Worm (Caenorhabditis elegans): ENCODE measurements around the gene dhhc-14.

Gene dhhc-14

ce11 chrX:8545971-8546442 lies 6.1 kb upstream of the dhhc-14 start, which contains the start of gene sdha-1 (continued):
- no peak for TF ChIP-seq hlh-4 (tag; optimal IDR thresholded peaks at IDR 0.05)
- TF ChIP-seq ets-5 (GFP tag; IDR thresholded peaks at IDR 0.05) = no peak
- TF ChIP-seq ztf-11 (tag; optimal IDR thresholded peaks at IDR 0.05) = peak in 1 of 2 experiments; percentile 62
- no peak for TF ChIP-seq unc-62 (GFP tag; optimal IDR thresholded peaks at IDR 0.05)
- TF ChIP-seq nhr-77 (tag; optimal IDR thresholded peaks at IDR 0.05) = peak; percentile 64
- TF ChIP-seq lin-35 (GFP tag; optimal IDR thresholded peaks at IDR 0.05) = peak; percentile 77 to 91
- TF ChIP-seq ceh-82 (tag; optimal IDR thresholded peaks at IDR 0.05) = peak; percentile 81 to 87 (median 86)
- no peak for TF ChIP-seq efl-3 (GFP tag; optimal IDR thresholded peaks at IDR 0.05)
- TF ChIP-seq fkh-8 (tag; optimal IDR thresholded peaks at IDR 0.05) = peak; percentile 87
- TF ChIP-seq nhr-28 (tag; optimal IDR thresholded peaks at IDR 0.05) = no peak
- TF ChIP-seq grh-1 (GFP tag; IDR thresholded peaks at IDR 0.05) = peak; percentile 63
- no peak for TF ChIP-seq zag-1 (tag; optimal IDR thresholded peaks at IDR 0.05)
- TF ChIP-seq F16B12.6 (tag; optimal IDR thresholded peaks at IDR 0.05) = peak; percentile 41
- TF ChIP-seq ama-1 (optimal IDR thresholded peaks at IDR 0.05) = no peak
- peak; percentile 97 for TF ChIP-seq lin-14 (GFP tag; optimal IDR thresholded peaks at IDR 0.05)
- peak; percentile 63 for TF ChIP-seq snpc-4 (tag; optimal IDR thresholded peaks at IDR 0.05)
- peak; percentile 63 for TF ChIP-seq lin-39 (tag; optimal IDR thresholded peaks at IDR 0.05)
- peak; percentile 65 for TF ChIP-seq mef-2 (tag; optimal IDR thresholded peaks at IDR 0.05)
- peak; percentile 93 for TF ChIP-seq nhr-85 (tag)
- TF ChIP-seq mab-9 (GFP tag; IDR thresholded peaks at IDR 0.05) = no peak; the same call in 1 of the 2 replicates
- no peak for TF ChIP-seq ceh-90 (tag; optimal IDR thresholded peaks at IDR 0.05)
- TF ChIP-seq elt-3 (tag; optimal IDR thresholded peaks at IDR 0.05) = peak in 3 of 6 experiments; percentile 42 to 87 (median 63)
- peak; percentile 66 to 82 (median 79) for TF ChIP-seq dpl-1 (GFP tag; optimal IDR thresholded peaks at IDR 0.05)
- TF ChIP-seq hlh-17 (GFP tag; optimal IDR thresholded peaks at IDR 0.05; ENCODE audit: borderline replicate concordance) = no peak
- TF ChIP-seq ceh-88 (GFP tag; IDR thresholded peaks at IDR 0.05) = peak; percentile 66; the same call in 1 of the 2 replicates
- TF ChIP-seq nhr-19 (GFP tag; conservative IDR thresholded peaks at IDR 0.05) = peak; percentile 98
- TF ChIP-seq nhr-47 (tag; optimal IDR thresholded peaks at IDR 0.05) = peak; percentile 88
- TF ChIP-seq fkh-10 (GFP tag; optimal IDR thresholded peaks at IDR 0.05) = peak; percentile 59
- peak; percentile 57 for TF ChIP-seq isw-1 (GFP tag; IDR thresholded peaks at IDR 0.05)
- TF ChIP-seq elt-2 (tag; optimal IDR thresholded peaks at IDR 0.05) = peak; percentile 86
- TF ChIP-seq dsc-1 (tag; optimal IDR thresholded peaks at IDR 0.05) = peak; percentile 76
- TF ChIP-seq hpl-2 (GFP tag; optimal IDR thresholded peaks at IDR 0.05) = peak; percentile 4
- peak; percentile 83 for TF ChIP-seq ztf-4 (tag; optimal IDR thresholded peaks at IDR 0.05)
- TF ChIP-seq unc-98 (GFP tag; IDR thresholded peaks at IDR 0.05) = no peak
- peak; percentile 70 for TF ChIP-seq lin-15B (tag; optimal IDR thresholded peaks at IDR 0.05)
- TF ChIP-seq nhr-71 (tag; optimal IDR thresholded peaks at IDR 0.05) = peak; percentile 94
- TF ChIP-seq ces-1 (GFP tag; optimal IDR thresholded peaks at IDR 0.05) = no peak
- TF ChIP-seq nhr-237 (tag; optimal IDR thresholded peaks at IDR 0.05) = peak; percentile 41
- TF ChIP-seq unc-130 (tag; optimal IDR thresholded peaks at IDR 0.05) = peak; percentile 83
- no peak for TF ChIP-seq fkh-4 (tag; optimal IDR thresholded peaks at IDR 0.05; ENCODE audit: borderline replicate concordance)
- TF ChIP-seq snu-23 (GFP tag; optimal IDR thresholded peaks at IDR 0.05) = peak; percentile 96
- peak; percentile 90 for TF ChIP-seq rnt-1 (tag; optimal IDR thresholded peaks at IDR 0.05)
- TF ChIP-seq unc-30 (tag; optimal IDR thresholded peaks at IDR 0.05) = no peak
- peak; percentile 56 for TF ChIP-seq pag-3 (tag; optimal IDR thresholded peaks at IDR 0.05; ENCODE audit: borderline replicate concordance, insufficient read depth)
- no peak for TF ChIP-seq pqm-1 (tag; optimal IDR thresholded peaks at IDR 0.05)
- TF ChIP-seq mep-1 (tag; optimal IDR thresholded peaks at IDR 0.05) = peak; percentile 96
- no peak for TF ChIP-seq sptf-1 (tag; optimal IDR thresholded peaks at IDR 0.05)
- peak; percentile 93 for TF ChIP-seq swsn-7 (tag; optimal IDR thresholded peaks at IDR 0.05)
- no peak for TF ChIP-seq vab-15 (tag; optimal IDR thresholded peaks at IDR 0.05)
- peak; percentile 8 for TF ChIP-seq C04F5.9 (tag; optimal IDR thresholded peaks at IDR 0.05)
- TF ChIP-seq aly-2 (tag; optimal IDR thresholded peaks at IDR 0.05) = peak; percentile 59
- peak; percentile 82 for TF ChIP-seq unc-86 (tag; optimal IDR thresholded peaks at IDR 0.05)
- no peak for TF ChIP-seq egl-27 (tag; optimal IDR thresholded peaks at IDR 0.05)
